Fruit fly (Drosophila melanogaster) whole organism, wandering third instar larva: ENCODE measurements around the gene arm.

Experiments used
- Abd-B ChIP-seq: fragments of >200 bp; optimal IDR thresholded peaks from 2 replicates; lab custom pipeline; 2017; ENCODE audit warnings: missing biosample characterization, missing genetic modification characterization
- CG32264 ChIP-seq: fragments of 200-800 bp; sonication (Bioruptor generic); optimal IDR thresholded peaks from 2 replicates; lab custom pipeline; 2016; ENCODE audit warnings: missing biosample characterization, missing genetic modification characterization
- CG9705 ChIP-seq: fragments of 200-800 bp; sonication (Bioruptor generic); optimal IDR thresholded peaks from 2 replicates; lab custom pipeline; 2018; ENCODE audit warnings: missing biosample characterization, mild to moderate bottlenecking, missing genetic modification characterization
- CrebA ChIP-seq: fragments of 200-800 bp; sonication (Bioruptor generic); optimal IDR thresholded peaks from 2 replicates; lab custom pipeline; 2016; ENCODE audit warnings: missing biosample characterization, mild to moderate bottlenecking, missing genetic modification characterization, borderline replicate concordance
- Dfd ChIP-seq: fragments of >200 bp; optimal IDR thresholded peaks from 2 replicates; lab custom pipeline; 2017; ENCODE audit warnings: missing biosample characterization, missing genetic modification characterization
- Dif ChIP-seq: fragments of 200-275, 200-300 bp; sonication (Bioruptor generic); optimal IDR thresholded peaks from 2 replicates; lab custom pipeline; 2018; ENCODE audit warnings: missing biosample characterization, missing genetic modification characterization; ENCODE audit not compliant: partially characterized antibody
- GATAd ChIP-seq: sonication (Bioruptor generic); optimal IDR thresholded peaks from 2 replicates; lab custom pipeline; 2016; ENCODE audit warnings: missing biosample characterization, missing genetic modification characterization
- HLH106 ChIP-seq: fragments of 200-800 bp; optimal IDR thresholded peaks from 3 replicates; lab custom pipeline; 2019; ENCODE audit warnings: missing biosample characterization, mild to moderate bottlenecking, missing genetic modification characterization, moderate library complexity
- Hnf4 ChIP-seq: fragments of 200-800 bp; sonication (Bioruptor generic); optimal IDR thresholded peaks from 2 replicates; lab custom pipeline; 2016; ENCODE audit warnings: missing biosample characterization, mild to moderate bottlenecking, missing genetic modification characterization
- Hr78 ChIP-seq: fragments of >200 bp; optimal IDR thresholded peaks from 2 replicates; lab custom pipeline; 2017; ENCODE audit warnings: missing biosample characterization, missing genetic modification characterization
- Hr83 ChIP-seq: fragments of 200-300 bp; sonication (Bioruptor generic); optimal IDR thresholded peaks from 2 replicates; lab custom pipeline; 2016; ENCODE audit warnings: missing biosample characterization, mild to moderate bottlenecking, missing genetic modification characterization, moderate library complexity; ENCODE audit not compliant: poor library complexity, severe bottlenecking
- Jra ChIP-seq: sonication (Bioruptor generic); optimal IDR thresholded peaks from 2 replicates; lab custom pipeline; 2016; ENCODE audit warnings: missing biosample characterization, missing genetic modification characterization
- Mio ChIP-seq: sonication (Bioruptor generic); optimal IDR thresholded peaks from 2 replicates; lab custom pipeline; 2016; ENCODE audit warnings: missing biosample characterization, missing genetic modification characterization
- Myc ChIP-seq: fragments of >200 bp; optimal IDR thresholded peaks from 2 replicates; lab custom pipeline; 2017
- N ChIP-seq: fragments of >200 bp; optimal IDR thresholded peaks from 2 replicates; lab custom pipeline; 2018; ENCODE audit warnings: missing biosample characterization, missing external identifiers, missing genetic modification characterization
- OdsH ChIP-seq: fragments of 200-800 bp; sonication (Bioruptor generic); optimal IDR thresholded peaks from 2 replicates; lab custom pipeline; 2016; ENCODE audit warnings: missing biosample characterization, mild to moderate bottlenecking, missing genetic modification characterization
- Rel ChIP-seq, 2 experiments: fragments of 200-800 bp; sonication (Bioruptor generic) in 1 of 2; optimal IDR thresholded peaks; 2 replicates in 1 of 2; 3 replicates in 1 of 2; lab custom pipeline; 2016 to 2019; ENCODE audit warnings: mild to moderate bottlenecking in 2 of 2, missing biosample characterization in 2 of 2, missing genetic modification characterization in 2 of 2, moderate library complexity in 1 of 2
- Sp1 ChIP-seq: fragments of 200-800 bp; sonication (Bioruptor generic); optimal IDR thresholded peaks from 3 replicates; lab custom pipeline; 2019; ENCODE audit warnings: missing biosample characterization, mild to moderate bottlenecking, missing genetic modification characterization, moderate library complexity
- Vsx2 ChIP-seq: fragments of 200-300, 225-300 bp; sonication (Bioruptor generic); optimal IDR thresholded peaks from 2 replicates; lab custom pipeline; 2018; ENCODE audit warnings: missing biosample characterization, missing genetic modification characterization; ENCODE audit not compliant: partially characterized antibody
- br ChIP-seq: fragments of 200-800 bp; sonication (Bioruptor generic); optimal IDR thresholded peaks from 2 replicates; lab custom pipeline; 2016; ENCODE audit warnings: missing biosample characterization, missing genetic modification characterization
- brk ChIP-seq: fragments of 200-800 bp; sonication (Bioruptor generic); optimal IDR thresholded peaks from 2 replicates; lab custom pipeline; 2016; ENCODE audit warnings: missing biosample characterization, mild to moderate bottlenecking, missing genetic modification characterization
- dl ChIP-seq, 2 experiments: fragments of 175-275, 200-275 bp in 1 of 2; fragments of 200-275 bp in 1 of 2; sonication (Bioruptor generic); optimal IDR thresholded peaks; lab custom pipeline; 2018; ENCODE audit warnings: mild to moderate bottlenecking in 2 of 2, missing biosample characterization in 2 of 2, missing genetic modification characterization in 2 of 2, moderate library complexity in 2 of 2; ENCODE audit not compliant: partially characterized antibody in 2 of 2, insufficient read depth in 1 of 2
- dmrt93B ChIP-seq: fragments of 200-800 bp; sonication (Bioruptor generic); optimal IDR thresholded peaks from 2 replicates; lab custom pipeline; 2018; ENCODE audit warnings: missing biosample characterization, mild to moderate bottlenecking, missing genetic modification characterization
- ey ChIP-seq: fragments of 200-800 bp; sonication (Bioruptor generic); optimal IDR thresholded peaks from 2 replicates; lab custom pipeline; 2016; ENCODE audit warnings: missing biosample characterization, missing genetic modification characterization
- foxo ChIP-seq, 2 experiments: fragments of 200-800 bp; sonication (Bioruptor generic); optimal IDR thresholded peaks; 2 replicates in 1 of 2; 3 replicates in 1 of 2; lab custom pipeline; 2016 to 2017; ENCODE audit warnings: missing biosample characterization in 2 of 2, missing genetic modification characterization in 2 of 2
- fru ChIP-seq: fragments of 200-800 bp; sonication (Bioruptor generic); optimal IDR thresholded peaks from 3 replicates; lab custom pipeline; 2016; ENCODE audit warnings: missing biosample characterization, mild to moderate bottlenecking, missing genetic modification characterization
- h ChIP-seq: fragments of 200-800 bp; sonication (Bioruptor generic); optimal IDR thresholded peaks from 3 replicates; lab custom pipeline; 2016; ENCODE audit warnings: missing biosample characterization, mild to moderate bottlenecking, missing genetic modification characterization
- jim ChIP-seq: fragments of 175-275, 200-325 bp; sonication (Bioruptor generic); optimal IDR thresholded peaks from 2 replicates; lab custom pipeline; 2016; ENCODE audit warnings: missing biosample characterization, mild to moderate bottlenecking, missing genetic modification characterization
- lola ChIP-seq: fragments of >200 bp; optimal IDR thresholded peaks from 2 replicates; lab custom pipeline; 2017; ENCODE audit warnings: missing biosample characterization, missing genetic modification characterization
- pan ChIP-seq: fragments of >200 bp; optimal IDR thresholded peaks from 2 replicates; lab custom pipeline; 2017
- psq ChIP-seq: fragments of 200-800 bp; sonication (Bioruptor generic); optimal IDR thresholded peaks from 3 replicates; lab custom pipeline; 2017; ENCODE audit warnings: missing biosample characterization, mild to moderate bottlenecking, missing genetic modification characterization, moderate library complexity
- rgr ChIP-seq: fragments of 200-800 bp; sonication (Bioruptor generic); optimal IDR thresholded peaks from 3 replicates; lab custom pipeline; 2016; ENCODE audit warnings: missing biosample characterization, mild to moderate bottlenecking, missing genetic modification characterization
- sage ChIP-seq: fragments of 200-800 bp; sonication (Bioruptor generic); optimal IDR thresholded peaks from 2 replicates; lab custom pipeline; 2016; ENCODE audit warnings: missing biosample characterization, mild to moderate bottlenecking, missing genetic modification characterization
- sv ChIP-seq: fragments of 200-800 bp; sonication (Bioruptor generic); optimal IDR thresholded peaks from 3 replicates; lab custom pipeline; 2016; ENCODE audit warnings: missing biosample characterization, missing genetic modification characterization
- tai ChIP-seq: sonication (Bioruptor generic); optimal IDR thresholded peaks from 2 replicates; lab custom pipeline; 2016; ENCODE audit warnings: missing biosample characterization, missing genetic modification characterization
- usp ChIP-seq: fragments of >200 bp; optimal IDR thresholded peaks from 2 replicates; lab custom pipeline; 2017; ENCODE audit warnings: missing biosample characterization, missing genetic modification characterization
- woc ChIP-seq: sonication (Bioruptor generic); optimal IDR thresholded peaks from 2 replicates; lab custom pipeline; 2016; ENCODE audit warnings: missing biosample characterization, mild to moderate bottlenecking, missing genetic modification characterization

Gene arm

DNA sequence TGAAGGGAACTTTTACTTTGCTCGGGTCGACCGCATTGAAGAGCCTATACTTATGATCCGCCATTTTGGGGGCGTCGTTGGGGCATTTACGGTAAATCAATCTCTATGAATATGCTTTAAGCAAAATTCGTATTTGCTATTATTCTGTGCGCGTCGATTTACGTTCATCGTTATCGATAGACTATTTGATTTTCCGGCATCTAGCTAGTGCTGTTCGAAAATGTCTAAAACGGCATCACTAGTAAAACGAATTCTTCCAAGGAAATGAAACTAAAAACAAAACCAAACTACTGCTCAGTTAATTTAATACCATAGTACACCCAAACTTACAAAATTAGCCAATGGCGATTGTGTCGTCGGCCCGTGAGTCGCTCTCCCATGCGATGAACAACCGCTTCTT, 34.8 kb downstream of the arm start, which contains the start of the genes Gcna and MED18:
Gene Gcna (minus strand): TSS at position 163 of the 400 bp plus-strand sequence.
Gene MED18 (plus strand): TSS at position 237 of the 400 bp plus-strand sequence.
- TF ChIP-seq dl (GFP tag; optimal IDR thresholded peaks at IDR 0.05; lab: Kevin White, UChicago; ENCODE audit: insufficient read depth in 1 of 2, partially characterized antibody in 2 of 2), result no peak
- no peak for TF ChIP-seq sv (GFP tag; lab: Kevin White, UChicago)
- TF ChIP-seq h (GFP tag; lab: Kevin White, UChicago), result no peak
- no peak for TF ChIP-seq Jra (GFP tag; lab: Kevin White, UChicago)
- peak; percentile 56 for TF ChIP-seq Myc (lab: Kevin White, UChicago)
- TF ChIP-seq GATAd (GFP tag; lab: Kevin White, UChicago), result no peak
- no peak for TF ChIP-seq HLH106 (tag; lab: Kevin White, UChicago)

DNA sequence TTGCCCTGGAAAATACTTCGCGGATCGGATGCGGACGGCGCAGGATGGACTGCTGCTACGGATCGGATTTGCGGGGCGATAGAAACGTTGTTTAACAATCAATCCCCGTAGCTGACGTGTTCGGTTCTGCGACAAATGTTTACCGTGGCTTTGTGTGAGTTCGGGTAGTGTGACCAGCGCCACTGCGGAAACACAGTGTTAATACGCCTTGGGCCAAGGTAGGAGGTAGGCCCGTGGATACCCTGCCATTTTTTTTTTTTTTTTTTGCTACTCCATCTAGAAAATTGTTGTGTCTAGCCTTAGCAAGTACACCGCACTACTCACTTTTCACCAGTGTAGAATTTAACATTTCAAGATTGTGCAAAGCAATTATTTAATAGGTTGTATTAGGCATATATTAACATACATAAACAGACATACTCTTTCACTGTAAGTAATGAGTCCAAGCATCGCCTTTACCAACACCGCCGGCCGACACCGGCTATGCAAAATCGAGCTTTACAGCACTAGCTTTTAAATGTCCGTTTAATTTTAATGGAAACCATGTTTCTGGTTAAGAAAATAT, 38.7 kb downstream of the arm start, which contains the start of gene deltaCOP:
Gene deltaCOP (minus strand): TSS at position 171 of the 565 bp plus-strand sequence.
- TF ChIP-seq rgr (GFP tag; lab: Kevin White, UChicago), result peak; percentile 91
- no peak for TF ChIP-seq dmrt93B
- peak; percentile 89 for TF ChIP-seq br
- no peak for TF ChIP-seq Dif (GFP tag; lab: Kevin White, UChicago)
- peak; percentile 82 for TF ChIP-seq psq
- TF ChIP-seq brk, result no peak
- TF ChIP-seq Hr78 (GFP tag; lab: Kevin White, UChicago), result no peak
- no peak for TF ChIP-seq Hnf4 (GFP tag; lab: Kevin White, UChicago)
- no peak for TF ChIP-seq fru
- no peak for TF ChIP-seq sage (GFP tag; lab: Kevin White, UChicago)
- TF ChIP-seq CG9705 (GFP tag; lab: Kevin White, UChicago), result peak; percentile 51
- peak; percentile 79 for TF ChIP-seq sv (GFP tag; lab: Kevin White, UChicago)
- TF ChIP-seq Sp1 (GFP tag; lab: Kevin White, UChicago), result peak; percentile 72
- TF ChIP-seq HLH106 (tag; lab: Kevin White, UChicago), result peak; percentile 81
- peak; percentile 56 for TF ChIP-seq Hr83 (GFP tag; lab: Kevin White, UChicago)
- no peak for TF ChIP-seq CrebA (GFP tag; lab: Kevin White, UChicago)
- peak; percentile 53 for TF ChIP-seq CG32264
- TF ChIP-seq jim (GFP tag; lab: Kevin White, UChicago), result no peak
- peak; percentile 40 for TF ChIP-seq Myc (lab: Kevin White, UChicago)
- TF ChIP-seq foxo (GFP tag; optimal IDR thresholded peaks at IDR 0.05; lab: Kevin White, UChicago), result peak; percentile 19 to 92
- no peak for TF ChIP-seq lola (GFP tag; lab: Kevin White, UChicago)
- peak; percentile 97 for TF ChIP-seq woc (GFP tag; lab: Kevin White, UChicago)
- TF ChIP-seq Abd-B, result no peak
- no peak for TF ChIP-seq tai (GFP tag; lab: Kevin White, UChicago)
- peak; percentile 93 for TF ChIP-seq h (GFP tag; lab: Kevin White, UChicago)
- peak; percentile 39 for TF ChIP-seq Mio (GFP tag; lab: Kevin White, UChicago)
- TF ChIP-seq Dfd (GFP tag; lab: Kevin White, UChicago), result no peak
- peak; percentile 91 for TF ChIP-seq ey (GFP tag; lab: Kevin White, UChicago)
- TF ChIP-seq N (GFP tag; lab: Kevin White, UChicago), result no peak
- no peak for TF ChIP-seq Jra (GFP tag; lab: Kevin White, UChicago)
- TF ChIP-seq Rel (GFP tag; optimal IDR thresholded peaks at IDR 0.05; lab: Kevin White, UChicago), result no peak
- peak; percentile 65 for TF ChIP-seq Rel (tag; optimal IDR thresholded peaks at IDR 0.05; lab: Kevin White, UChicago)
- TF ChIP-seq OdsH (GFP tag; lab: Kevin White, UChicago), result peak; percentile 87
- no peak for TF ChIP-seq pan (lab: Kevin White, UChicago)
- TF ChIP-seq Vsx2 (GFP tag; lab: Kevin White, UChicago), result no peak
- no peak for TF ChIP-seq usp (GFP tag; lab: Kevin White, UChicago)
